Fruit fly (Drosophila melanogaster): ENCODE results near the gene muc.

Gene muc

DNA sequence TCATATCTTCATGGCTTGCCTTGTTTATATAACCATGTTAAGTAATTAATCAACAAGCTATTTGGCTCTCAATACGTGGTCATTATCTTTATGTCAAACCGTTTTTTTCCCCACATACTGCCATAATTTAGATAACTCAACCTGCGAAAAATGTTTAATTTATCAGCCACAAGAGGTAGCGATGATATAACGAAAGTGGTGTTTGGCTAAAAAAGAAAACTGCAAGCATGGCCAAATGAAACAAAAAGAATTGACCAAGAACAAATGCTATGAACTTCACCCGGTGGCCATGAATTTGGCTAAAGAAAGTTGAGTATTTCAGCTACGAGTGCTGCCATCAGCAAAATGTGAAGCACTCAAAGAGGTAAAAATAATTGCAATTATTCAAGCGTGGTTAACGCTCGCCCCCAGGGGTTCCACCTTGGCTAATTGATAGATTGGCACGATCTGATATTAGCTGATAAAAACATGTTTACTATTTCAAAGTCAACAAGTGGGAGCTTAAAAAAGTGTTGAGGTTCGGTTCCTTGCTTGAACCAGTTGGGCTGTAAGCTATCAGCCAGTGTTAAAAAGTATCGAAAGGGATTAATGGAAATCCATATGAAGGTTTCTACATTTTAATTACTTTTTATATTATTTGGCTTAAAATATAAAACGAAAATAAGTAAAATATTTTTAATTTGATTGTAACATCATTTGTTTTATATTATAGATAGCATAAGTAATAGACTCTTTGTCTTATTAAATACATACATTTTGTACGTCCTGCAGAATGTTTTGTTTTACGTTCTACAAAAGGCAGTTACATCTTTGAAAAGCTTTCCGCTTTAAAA lies 10.0 kb downstream of the muc start (continued):
- TF ChIP-seq CG6791 (GFP tag; IDR thresholded peaks at IDR 0.05; ENCODE audit: partially characterized antibody) (no peak), ftz-f1 (GFP tag; optimal IDR thresholded peaks at IDR 0.05) (peak; percentile 80), Fer2 (tag; optimal IDR thresholded peaks at IDR 0.05) (peak; percentile 71), trh (GFP tag; optimal IDR thresholded peaks at IDR 0.05) (peak; percentile 57), CG18262 (tag; optimal IDR thresholded peaks at IDR 0.05) (peak; percentile 12), da (GFP tag; optimal IDR thresholded peaks at IDR 0.05) (peak; percentile 4), Nf-YB (GFP tag; optimal IDR thresholded peaks at IDR 0.05) (no peak), CG10565 (GFP tag; optimal IDR thresholded peaks at IDR 0.05) (no peak), CG16813 (GFP tag; IDR thresholded peaks at IDR 0.05; ENCODE audit: partially characterized antibody) (no peak), Fer1 (GFP tag; optimal IDR thresholded peaks at IDR 0.05) (peak; percentile 75), PHDP (tag; optimal IDR thresholded peaks at IDR 0.05) (peak; percentile 51), CG9932 (GFP tag; IDR thresholded peaks at IDR 0.05) (peak; percentile 67), CG8944 (GFP tag; optimal IDR thresholded peaks at IDR 0.05) (peak; percentile 78), grn (GFP tag; optimal IDR thresholded peaks at IDR 0.05) (peak; percentile 98), HmgZ (tag; optimal IDR thresholded peaks at IDR 0.05) (peak; percentile 88), CG10543 (GFP tag; optimal IDR thresholded peaks at IDR 0.05) (peak; percentile 92), CG12104 (GFP tag; optimal IDR thresholded peaks at IDR 0.05) (peak; percentile 66), trem (tag; optimal IDR thresholded peaks at IDR 0.05) (no peak), CG4404 (GFP tag; IDR thresholded peaks at IDR 0.05) (no peak), CG13123 (GFP tag; optimal IDR thresholded peaks at IDR 0.05) (peak; percentile 79), CG12942 (GFP tag; optimal IDR thresholded peaks at IDR 0.05) (peak; percentile 70), zen (tag; optimal IDR thresholded peaks at IDR 0.05) (no peak), schlank (tag; optimal IDR thresholded peaks at IDR 0.05) (peak; percentile 86), CTCF (GFP tag; optimal IDR thresholded peaks at IDR 0.05) (peak; percentile 76), onecut (GFP tag; IDR thresholded peaks at IDR 0.05) (peak; percentile 55), ase (GFP tag; IDR thresholded peaks at IDR 0.05) (peak; percentile 72; the same call in 2 of the 3 replicates), tgo (GFP tag; IDR thresholded peaks at IDR 0.05) (peak; percentile 62; the same call in 2 of the 3 replicates), jumu (GFP tag; optimal IDR thresholded peaks at IDR 0.05) (peak; percentile 27), Usf (GFP tag; optimal IDR thresholded peaks at IDR 0.05) (no peak), Ets65A (GFP tag) (peak; percentile 84), dm (GFP tag; optimal IDR thresholded peaks at IDR 0.05) (peak; percentile 40), Ravus (GFP tag; IDR thresholded peaks at IDR 0.05) (no peak), CG17912 (GFP tag; optimal IDR thresholded peaks at IDR 0.05) (peak; percentile 88), CG13624 (GFP tag; optimal IDR thresholded peaks at IDR 0.05) (peak; percentile 77), z (GFP tag; IDR thresholded peaks at IDR 0.05) (no peak), otp (GFP tag; IDR thresholded peaks at IDR 0.05) (peak; percentile 89), br (optimal IDR thresholded peaks at IDR 0.05) (no peak), gem (tag; optimal IDR thresholded peaks at IDR 0.05) (peak; percentile 67), pros (GFP tag; optimal IDR thresholded peaks at IDR 0.05) (no peak), Fer3 (tag; optimal IDR thresholded peaks at IDR 0.05) (peak; percentile 85), Hmr (GFP tag; optimal IDR thresholded peaks at IDR 0.05) (peak; percentile 89), H15 (GFP tag; IDR thresholded peaks at IDR 0.05) (peak; percentile 46; the same call in 1 of the 3 replicates), Lim3 (GFP tag; IDR thresholded peaks at IDR 0.05) (no peak), CG9609 (GFP tag; optimal IDR thresholded peaks at IDR 0.05) (peak; percentile 49), wek (GFP tag; optimal IDR thresholded peaks at IDR 0.05) (peak; percentile 85), NfI (GFP tag; optimal IDR thresholded peaks at IDR 0.05) (peak; percentile 54), hth (optimal IDR thresholded peaks at IDR 0.05) (no peak), Adf1 (GFP tag; IDR thresholded peaks at IDR 0.05) (peak; percentile 39), CG6813 (GFP tag; optimal IDR thresholded peaks at IDR 0.05) (peak; percentile 77), Deaf1 (tag; optimal IDR thresholded peaks at IDR 0.05) (no peak), ERR (GFP tag; optimal IDR thresholded peaks at IDR 0.05) (peak; percentile 70)

All from whole organism, embryonic.